Fruit fly (Drosophila melanogaster) whole organism, pupa: ENCODE data around the gene CG7341.

ENCODE experiments used
- CG10348 ChIP-seq: fragments of 200-800 bp; sonication (Bioruptor generic); IDR thresholded peaks from 2 replicates; pipeline ENCODE4 v1.3.6; 2022; ENCODE audit warnings: missing biosample characterization, missing genetic modification characterization
- CG12605 ChIP-seq: fragments of 200-800 bp; sonication (Bioruptor generic); IDR thresholded peaks from 2 replicates; pipeline ENCODE4 v1.3.6; 2022; ENCODE audit warnings: missing biosample characterization, missing genetic modification characterization
- CG13204 ChIP-seq: fragments of 200-800 bp; sonication (Bioruptor generic); optimal IDR thresholded peaks from 2 replicates; lab custom pipeline; 2018; ENCODE audit warnings: missing biosample characterization, mild to moderate bottlenecking, missing genetic modification characterization, moderate library complexity
- CG14655 ChIP-seq: fragments of 200-800 bp; sonication (Bioruptor generic); optimal IDR thresholded peaks from 3 replicates; lab custom pipeline; 2017; ENCODE audit warnings: mild to moderate bottlenecking, missing biosample characterization, missing genetic modification reagents, missing genetic modification characterization
- CG15710 ChIP-seq: fragments of 200-800 bp; sonication (Bioruptor generic); optimal IDR thresholded peaks from 2 replicates; lab custom pipeline; 2018; ENCODE audit warnings: missing biosample characterization, mild to moderate bottlenecking, missing genetic modification characterization, moderate library complexity
- CG17806 ChIP-seq: fragments of 200-800 bp; sonication (Bioruptor generic); optimal IDR thresholded peaks from 2 replicates; lab custom pipeline; 2018; ENCODE audit warnings: missing biosample characterization, mild to moderate bottlenecking, missing genetic modification characterization, moderate library complexity
- CG32121 ChIP-seq: fragments of 200-800 bp; sonication (Bioruptor generic); IDR thresholded peaks from 2 replicates; pipeline ENCODE4 v1.3.6; 2022; ENCODE audit warnings: missing biosample characterization, missing genetic modification characterization
- CG34367 ChIP-seq: fragments of 200-800 bp; sonication (Bioruptor generic); optimal IDR thresholded peaks from 2 replicates; lab custom pipeline; 2018; ENCODE audit warnings: missing biosample characterization, mild to moderate bottlenecking, missing genetic modification characterization
- CG4496 ChIP-seq: fragments of 200-800 bp; sonication (Bioruptor generic); IDR thresholded peaks from 3 replicates; pipeline ENCODE4 v1.3.6; 2022; ENCODE audit warnings: missing biosample characterization, missing genetic modification characterization
- CG8159 ChIP-seq: fragments of 200-800 bp; sonication (Bioruptor generic); optimal IDR thresholded peaks from 3 replicates; lab custom pipeline; 2018; ENCODE audit warnings: missing biosample characterization, mild to moderate bottlenecking, missing genetic modification characterization, moderate library complexity
- CG8301 ChIP-seq: fragments of 200-800 bp; sonication (Bioruptor generic); optimal IDR thresholded peaks from 2 replicates; lab custom pipeline; 2018; ENCODE audit warnings: missing biosample characterization, mild to moderate bottlenecking, missing genetic modification characterization
- CG9948 ChIP-seq: fragments of 200-800 bp; sonication (Bioruptor generic); optimal IDR thresholded peaks from 2 replicates; lab custom pipeline; 2018; ENCODE audit warnings: missing biosample characterization, mild to moderate bottlenecking, missing genetic modification characterization, moderate library complexity
- D1 ChIP-seq: fragments of 200-800 bp; sonication (Bioruptor generic); optimal IDR thresholded peaks from 2 replicates; lab custom pipeline; 2018; ENCODE audit warnings: missing biosample characterization, mild to moderate bottlenecking, missing genetic modification characterization, moderate library complexity
- EcR ChIP-seq: fragments of 200-800 bp; sonication (Bioruptor generic); optimal IDR thresholded peaks from 3 replicates; lab custom pipeline; 2019; ENCODE audit warnings: missing biosample characterization, missing genetic modification characterization, mild to moderate bottlenecking, moderate library complexity, missing genetic modification reagents
- Ets98B ChIP-seq: fragments of 200-800 bp; sonication (Bioruptor generic); IDR thresholded peaks from 2 replicates; pipeline ENCODE4 v1.3.6; 2022; ENCODE audit warnings: missing biosample characterization, missing genetic modification characterization
- Pif1A ChIP-seq: fragments of 200-800 bp; sonication (Bioruptor generic); optimal IDR thresholded peaks from 3 replicates; lab custom pipeline; 2016; ENCODE audit warnings: missing biosample characterization, missing genetic modification characterization
- Pif1B ChIP-seq: fragments of 200-800 bp; sonication (Bioruptor generic); optimal IDR thresholded peaks from 3 replicates; lab custom pipeline; 2016; ENCODE audit warnings: missing biosample characterization, missing genetic modification characterization
- Snoo ChIP-seq: fragments of 200-800 bp; sonication (Bioruptor generic); optimal IDR thresholded peaks from 3 replicates; lab custom pipeline; 2017; ENCODE audit warnings: missing biosample characterization, mild to moderate bottlenecking, missing genetic modification characterization, inconsistent platforms
- fd96Ca ChIP-seq: fragments of 200-800 bp; sonication (Bioruptor generic); IDR thresholded peaks from 3 replicates; pipeline ENCODE4 v1.3.6; 2022; ENCODE audit warnings: missing biosample characterization, missing genetic modification characterization
- gl ChIP-seq: fragments of 200-800 bp; sonication (Bioruptor generic); optimal IDR thresholded peaks from 2 replicates; lab custom pipeline; 2018; ENCODE audit warnings: missing biosample characterization, mild to moderate bottlenecking, missing genetic modification characterization
- rn ChIP-seq: fragments of 200-800 bp; sonication (Bioruptor generic); IDR thresholded peaks from 2 replicates; pipeline ENCODE4 v1.3.6; 2022; ENCODE audit warnings: missing biosample characterization, missing genetic modification characterization

CG7341 gene

DNA sequence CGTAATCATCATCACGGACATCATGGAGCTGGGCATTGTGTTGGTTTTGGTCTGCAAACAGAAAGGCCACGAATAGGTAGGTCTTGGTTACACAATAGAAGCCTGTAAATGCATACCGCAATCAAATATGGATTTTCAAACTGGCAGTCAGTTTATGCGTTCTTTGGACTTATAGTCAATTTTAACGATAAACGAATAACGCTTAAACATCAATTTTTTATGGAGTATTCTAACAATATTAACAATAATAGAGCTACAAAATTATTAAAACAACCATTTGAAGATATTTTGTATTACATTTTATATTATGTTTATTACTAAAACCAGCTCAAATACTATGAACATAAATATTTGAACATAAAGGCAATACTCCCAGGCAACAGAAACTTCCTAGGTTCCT, 31.3 kb upstream of the CG7341 start:
- TF ChIP-seq gl (tag; lab: Kevin White, UChicago) (no peak), CG4496 (GFP tag; lab: Robert Waterston, UW) (no peak), Pif1B (peak; percentile 17), Snoo (tag; lab: Kevin White, UChicago) (no peak), Ets98B (GFP tag; lab: Robert Waterston, UW) (no peak), CG12605 (no peak), CG9948 (tag; lab: Kevin White, UChicago) (peak; percentile 61), CG13204 (GFP tag; lab: Kevin White, UChicago) (no peak), CG8301 (no peak), CG34367 (tag; lab: Kevin White, UChicago) (no peak), CG15710 (peak; percentile 22), CG32121 (GFP tag; lab: Robert Waterston, UW) (no peak), CG17806 (peak; percentile 47), CG10348 (GFP tag; lab: Robert Waterston, UW) (no peak), CG8159 (tag; lab: Kevin White, UChicago) (peak; percentile 67), rn (GFP tag; lab: Robert Waterston, UW) (no peak), EcR (GFP tag; lab: Kevin White, UChicago) (no peak), fd96Ca (GFP tag; lab: Robert Waterston, UW) (no peak), D1 (tag; lab: Kevin White, UChicago) (no peak), CG14655 (peak; percentile 51), Pif1A (GFP tag; lab: Kevin White, UChicago) (no peak)

DNA sequence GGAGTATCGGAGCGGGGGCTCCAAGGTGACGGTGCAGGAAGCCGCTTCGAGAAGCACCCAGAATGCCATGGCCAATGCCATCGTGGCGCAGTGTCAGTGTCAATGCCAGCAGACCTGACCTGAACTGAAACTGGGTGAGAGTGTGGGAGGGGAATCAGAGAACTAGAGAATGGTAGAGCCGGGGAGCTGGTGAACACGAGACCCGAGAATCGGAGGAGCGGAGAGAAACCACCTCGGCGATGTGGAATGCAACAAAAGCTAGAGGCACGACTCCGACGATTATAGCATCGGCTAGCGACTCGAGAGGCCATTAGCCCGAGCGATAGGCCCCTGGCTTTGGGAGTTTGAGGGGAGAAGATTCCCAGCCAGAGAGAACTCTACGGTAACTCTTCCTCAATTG, 30.8 kb upstream of the CG7341 start:
- TF ChIP-seq CG17806 (no peak), CG14655 (no peak), fd96Ca (GFP tag; lab: Robert Waterston, UW) (0 out of 3 replicates have a peak, but pooled peaks have one; percentile 39), CG8301 (no peak), CG10348 (GFP tag; lab: Robert Waterston, UW) (no peak), CG8159 (tag; lab: Kevin White, UChicago) (no peak), CG9948 (tag; lab: Kevin White, UChicago) (no peak), CG15710 (no peak), Ets98B (GFP tag; lab: Robert Waterston, UW) (no peak), D1 (tag; lab: Kevin White, UChicago) (no peak), CG34367 (tag; lab: Kevin White, UChicago) (no peak), Snoo (tag; lab: Kevin White, UChicago) (no peak), rn (GFP tag; lab: Robert Waterston, UW) (no peak), Pif1A (GFP tag; lab: Kevin White, UChicago) (no peak), EcR (GFP tag; lab: Kevin White, UChicago) (peak; percentile 99), CG4496 (GFP tag; lab: Robert Waterston, UW) (peak; percentile 36; the same call in 1 of the 3 replicates), gl (tag; lab: Kevin White, UChicago) (peak; percentile 15), Pif1B (no peak), CG32121 (GFP tag; lab: Robert Waterston, UW) (no peak), CG13204 (GFP tag; lab: Kevin White, UChicago) (peak; percentile 4), CG12605 (no peak)

DNA sequence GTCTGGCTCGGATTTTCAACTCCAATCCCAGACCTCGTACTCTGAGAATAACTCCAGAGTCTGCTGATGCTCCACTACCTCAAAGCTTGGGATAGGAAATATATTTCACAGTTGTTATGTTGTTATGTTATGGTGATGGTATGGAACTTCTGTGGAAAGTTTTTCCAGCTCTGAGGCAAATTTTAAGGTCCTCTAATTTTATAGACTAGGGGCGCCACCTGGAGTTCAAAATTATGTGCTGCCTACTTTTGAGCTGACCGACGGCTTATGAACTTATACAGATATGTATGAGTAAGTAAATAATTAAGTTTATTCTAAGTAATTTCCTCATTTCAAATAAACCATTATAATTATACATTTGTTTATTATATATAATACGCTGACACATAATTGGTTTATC, 29.4 kb upstream of the CG7341 start:
- TF ChIP-seq CG8301 (no peak), D1 (tag; lab: Kevin White, UChicago) (no peak), Pif1A (GFP tag; lab: Kevin White, UChicago) (no peak), Snoo (tag; lab: Kevin White, UChicago) (no peak), CG13204 (GFP tag; lab: Kevin White, UChicago) (no peak), CG8159 (tag; lab: Kevin White, UChicago) (no peak), CG10348 (GFP tag; lab: Robert Waterston, UW) (no peak), CG14655 (no peak), gl (tag; lab: Kevin White, UChicago) (no peak)

DNA sequence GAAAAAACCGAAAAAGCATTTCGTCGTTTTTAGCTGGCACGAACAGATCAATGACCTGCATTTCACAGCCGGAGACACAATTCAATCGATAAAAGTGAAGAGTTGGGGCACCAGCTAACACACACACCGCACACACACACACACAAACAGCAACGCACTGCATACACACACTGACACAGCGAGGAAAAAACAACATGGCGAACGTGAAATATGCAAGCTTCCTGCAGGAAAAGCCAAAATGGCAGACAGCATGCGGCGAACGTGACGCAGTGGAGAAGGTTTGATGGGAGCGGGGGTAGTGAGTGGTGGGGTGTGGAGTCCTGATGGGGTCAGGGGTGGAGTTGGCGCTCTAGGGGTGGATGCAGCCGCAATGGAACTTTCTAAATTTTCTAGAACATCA, 28.8 kb upstream of the CG7341 start:
- TF ChIP-seq CG9948 (tag; lab: Kevin White, UChicago) (no peak), EcR (GFP tag; lab: Kevin White, UChicago) (peak; percentile 68)
- TF ChIP-seq, all 21 proteins: peak for 1

dm6 chr3L:18086754-18087685, 25.7 kb upstream of the CG7341 start, which contains the start of gene CG34253:
CG34253 (minus strand) TSS chr3L:18087320.
- TF ChIP-seq CG34367 (tag; lab: Kevin White, UChicago) = no peak
- TF ChIP-seq CG12605 = no peak
- TF ChIP-seq CG14655 = peak; percentile 27
- TF ChIP-seq gl (tag; lab: Kevin White, UChicago) = no peak
- no peak for TF ChIP-seq CG8301
- TF ChIP-seq CG4496 (GFP tag; lab: Robert Waterston, UW) = no peak
- TF ChIP-seq D1 (tag; lab: Kevin White, UChicago) = no peak
- TF ChIP-seq Snoo (tag; lab: Kevin White, UChicago) = no peak
- TF ChIP-seq Pif1B = no peak
- no peak for TF ChIP-seq CG17806
- TF ChIP-seq CG13204 (GFP tag; lab: Kevin White, UChicago) = no peak
- TF ChIP-seq EcR (GFP tag; lab: Kevin White, UChicago) = peak; percentile 85
